Worm (Caenorhabditis elegans) whole organism, L3 larva: Measurements from ENCODE around the gene ttr-42.

Experiments
- skn-1 ChIP-seq: fragments of 150-350 bp; optimal IDR thresholded peaks from 2 replicates; lab custom pipeline; 2014; ENCODE audit warnings: missing biosample characterization, missing genetic modification characterization
- unc-62 ChIP-seq: fragments of 150-350 bp; sonication (generic microtip); optimal IDR thresholded peaks from 4 replicates; lab custom pipeline; 2014; ENCODE audit warnings: missing biosample characterization, missing genetic modification reagents, missing genetic modification characterization
- zag-1 ChIP-seq: fragments of 150-350 bp; optimal IDR thresholded peaks from 2 replicates; lab custom pipeline; 2014; ENCODE audit warnings: missing biosample characterization, missing genetic modification characterization

DNA sequence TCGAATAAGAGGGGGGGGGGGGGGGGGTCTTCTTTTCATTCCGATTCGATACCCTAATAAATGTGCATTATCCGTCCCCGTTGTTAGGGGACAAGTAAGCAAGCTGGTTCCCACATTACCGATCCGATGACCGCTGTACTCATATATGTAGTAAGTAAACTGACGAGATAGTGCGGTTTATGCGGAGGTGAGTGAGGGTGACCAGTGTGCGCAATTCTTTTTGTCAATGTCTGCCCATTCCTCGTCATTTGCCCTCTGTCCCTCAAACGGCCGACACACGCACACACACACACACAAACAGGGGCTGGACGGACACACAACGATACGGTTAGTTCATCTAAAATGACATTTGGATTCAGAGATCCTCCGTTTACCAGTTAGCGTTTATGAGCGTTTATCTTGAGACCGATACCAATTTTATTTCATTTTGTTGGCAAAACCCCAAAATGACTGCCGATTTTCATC lies 25.3 kb upstream of the ttr-42 start, which contains the start of gene aat-3:
- TF ChIP-seq skn-1 (no peak), zag-1 (no peak), unc-62 (GFP tag; lab: Kevin White, UChicago) (no peak)
